Fruit fly (Drosophila melanogaster) whole organism, embryonic: Measurements from ENCODE around the gene hd.

Experiments used
- Atf3 ChIP-seq: fragments of 200-800 bp; sonication (Bioruptor generic); optimal IDR thresholded peaks from 3 replicates; lab custom pipeline; 2016; ENCODE audit warnings: missing biosample characterization, missing genetic modification characterization
- B-H1 ChIP-seq: fragments of 200-800 bp; sonication (Bioruptor generic); IDR thresholded peaks from 3 replicates; pipeline ENCODE4 v1.3.6; 2022; ENCODE audit warnings: missing biosample characterization, missing genetic modification characterization
- CG10366 ChIP-seq: fragments of 200-800 bp; sonication (Bioruptor generic); IDR thresholded peaks from 2 replicates; pipeline ENCODE4 v1.3.6; 2022; ENCODE audit warnings: missing biosample characterization, missing genetic modification characterization
- CG12299 ChIP-seq: fragments of 200-800 bp; sonication (Bioruptor generic); optimal IDR thresholded peaks from 2 replicates; lab custom pipeline; 2018; ENCODE audit warnings: missing biosample characterization, mild to moderate bottlenecking, missing genetic modification characterization
- CG12744 ChIP-seq: fragments of 200-800 bp; sonication (Bioruptor generic); optimal IDR thresholded peaks from 2 replicates; lab custom pipeline; 2016; ENCODE audit warnings: missing biosample characterization, missing genetic modification characterization
- CG13287 ChIP-seq: fragments of 200-800 bp; sonication (Bioruptor generic); IDR thresholded peaks from 2 replicates; pipeline ENCODE4 v1.3.6; 2022; ENCODE audit warnings: missing biosample characterization, missing genetic modification characterization; ENCODE audit not compliant: partially characterized antibody
- CG13296 ChIP-seq: fragments of 200-800 bp; sonication (Bioruptor generic); optimal IDR thresholded peaks from 3 replicates; lab custom pipeline; 2018; ENCODE audit warnings: missing biosample characterization, mild to moderate bottlenecking, missing genetic modification characterization
- CG13424 ChIP-seq: fragments of 200-800 bp; sonication (Bioruptor generic); optimal IDR thresholded peaks from 2 replicates; lab custom pipeline; 2019; ENCODE audit warnings: missing biosample characterization, mild to moderate bottlenecking, missing genetic modification characterization, moderate library complexity
- CG15011 ChIP-seq: fragments of 200-800 bp; sonication (Bioruptor generic); optimal IDR thresholded peaks from 3 replicates; lab custom pipeline; 2018; ENCODE audit warnings: missing biosample characterization, mild to moderate bottlenecking, missing genetic modification characterization
- CG1647 ChIP-seq: fragments of 200-800 bp; sonication (Bioruptor generic); optimal IDR thresholded peaks from 3 replicates; lab custom pipeline; 2016; ENCODE audit warnings: missing biosample characterization, missing genetic modification characterization
- CG16813 ChIP-seq: fragments of 200-800 bp; sonication (Bioruptor generic); IDR thresholded peaks from 3 replicates; pipeline ENCODE4 v1.3.6; 2022; ENCODE audit warnings: missing biosample characterization, missing genetic modification characterization; ENCODE audit not compliant: partially characterized antibody
- CG17568 ChIP-seq: fragments of 200-800 bp; sonication (Bioruptor generic); optimal IDR thresholded peaks from 2 replicates; lab custom pipeline; 2018; ENCODE audit warnings: missing biosample characterization, mild to moderate bottlenecking, missing genetic modification characterization, moderate library complexity
- CG17612 ChIP-seq: fragments of 200-800 bp; sonication (Bioruptor generic); IDR thresholded peaks from 2 replicates; pipeline ENCODE4 v1.3.6; 2022; ENCODE audit warnings: missing biosample characterization, missing genetic modification characterization
- CG2678 ChIP-seq: fragments of 200-800 bp; sonication (Bioruptor generic); optimal IDR thresholded peaks from 3 replicates; lab custom pipeline; 2019; ENCODE audit warnings: missing biosample characterization, mild to moderate bottlenecking, missing genetic modification characterization, moderate library complexity
- CG2712 ChIP-seq: fragments of 200-800 bp; optimal IDR thresholded peaks from 3 replicates; lab custom pipeline; 2019; ENCODE audit warnings: missing biosample characterization, mild to moderate bottlenecking, missing genetic modification characterization, moderate library complexity
- CG2889 ChIP-seq: fragments of 200-800 bp; sonication (Bioruptor generic); IDR thresholded peaks from 3 replicates; pipeline ENCODE4 v1.3.6; 2022; ENCODE audit warnings: missing biosample characterization, missing genetic modification characterization
- CG31224 ChIP-seq: fragments of 200-800 bp; sonication (Bioruptor generic); IDR thresholded peaks from 2 replicates; pipeline ENCODE4 v1.3.6; 2022; ENCODE audit warnings: missing biosample characterization, missing genetic modification characterization
- CG31365 ChIP-seq: fragments of 200-800 bp; sonication (Bioruptor generic); optimal IDR thresholded peaks from 2 replicates; lab custom pipeline; 2018; ENCODE audit warnings: missing biosample characterization, mild to moderate bottlenecking, missing genetic modification characterization
- CG3407 ChIP-seq: fragments of 200-800 bp; sonication (Bioruptor generic); optimal IDR thresholded peaks from 2 replicates; lab custom pipeline; 2018; ENCODE audit warnings: missing biosample characterization, mild to moderate bottlenecking, missing genetic modification characterization
- CG3726 ChIP-seq: fragments of 200-800 bp; sonication (Bioruptor generic); IDR thresholded peaks from 3 replicates; pipeline ENCODE4, ENCODE4 v1.3.6; 2022; ENCODE audit warnings: missing biosample characterization, missing genetic modification characterization
- CG3847 ChIP-seq: fragments of 200-800 bp; sonication (Bioruptor generic); IDR thresholded peaks from 2 replicates; pipeline ENCODE4 v1.3.6; 2022; ENCODE audit warnings: missing biosample characterization, missing genetic modification characterization
- CG3995 ChIP-seq: fragments of 200-800 bp; sonication (Bioruptor generic); optimal IDR thresholded peaks from 3 replicates; lab custom pipeline; 2016; ENCODE audit warnings: missing biosample characterization, missing genetic modification characterization
- CG7745 ChIP-seq: fragments of 200-800 bp; sonication (Bioruptor generic); optimal IDR thresholded peaks from 2 replicates; lab custom pipeline; 2018; ENCODE audit warnings: missing biosample characterization, mild to moderate bottlenecking, missing genetic modification characterization, moderate library complexity
- CG9609 ChIP-seq: fragments of 200-800 bp; sonication (Bioruptor generic); optimal IDR thresholded peaks from 3 replicates; lab custom pipeline; 2016; ENCODE audit warnings: missing biosample characterization, missing genetic modification characterization
- Doc2 ChIP-seq: fragments of 200-800 bp; sonication (Bioruptor generic); IDR thresholded peaks from 2 replicates; pipeline ENCODE4 v1.3.6; 2022; ENCODE audit warnings: missing biosample characterization, missing genetic modification characterization
- E2f2 ChIP-seq: fragments of 200-800 bp; sonication (Bioruptor generic); IDR thresholded peaks from 2 replicates; pipeline ENCODE4 v1.3.6; 2022; ENCODE audit warnings: missing biosample characterization, missing genetic modification characterization
- Fer1 ChIP-seq: fragments of 200-800 bp; sonication (Bioruptor generic); optimal IDR thresholded peaks from 2 replicates; lab custom pipeline; 2017; ENCODE audit warnings: missing biosample characterization, mild to moderate bottlenecking, missing genetic modification characterization
- H15 ChIP-seq: fragments of 200-800 bp; sonication (Bioruptor generic); IDR thresholded peaks from 3 replicates; pipeline ENCODE4 v1.3.6; 2022; ENCODE audit warnings: missing biosample characterization, missing genetic modification characterization
- Lim3 ChIP-seq: fragments of 200-800 bp; sonication (Bioruptor generic); IDR thresholded peaks from 2 replicates; pipeline ENCODE4 v1.3.6; 2022; ENCODE audit warnings: missing biosample characterization, missing genetic modification characterization
- MESR4 ChIP-seq: fragments of 200-800 bp; sonication (Bioruptor generic); optimal IDR thresholded peaks from 2 replicates; lab custom pipeline; 2018; ENCODE audit warnings: missing biosample characterization, mild to moderate bottlenecking, missing genetic modification characterization, moderate library complexity
- Mrtf ChIP-seq: fragments of 200-800 bp; sonication (Bioruptor generic); IDR thresholded peaks from 3 replicates; pipeline ENCODE4 v1.3.6; 2022; ENCODE audit warnings: missing biosample characterization, missing genetic modification characterization
- NC2β ChIP-seq: fragments of 200-800 bp; sonication (Bioruptor generic); optimal IDR thresholded peaks from 2 replicates; lab custom pipeline; 2016; ENCODE audit warnings: missing biosample characterization, missing genetic modification characterization
- Nf-YC ChIP-seq: fragments of 200-800 bp; optimal IDR thresholded peaks from 3 replicates; lab custom pipeline; 2019; ENCODE audit warnings: missing biosample characterization, mild to moderate bottlenecking, missing genetic modification characterization, moderate library complexity
- Optix ChIP-seq: fragments of 200-800 bp; sonication (Bioruptor generic); IDR thresholded peaks from 3 replicates; pipeline ENCODE4 v1.3.6; 2022; ENCODE audit warnings: missing biosample characterization, missing genetic modification characterization
- chif ChIP-seq, 2 experiments: fragments of 200-800 bp; sonication (Bioruptor generic); optimal IDR thresholded peaks; 3 replicates each; lab custom pipeline; 2016; ENCODE audit warnings: missing biosample characterization in 2 of 2, missing genetic modification characterization in 2 of 2
- dati ChIP-seq: fragments of 200-800 bp; sonication (Bioruptor generic); IDR thresholded peaks from 2 replicates; pipeline ENCODE4 v1.3.6; 2022; ENCODE audit warnings: missing biosample characterization, missing genetic modification characterization
- emc ChIP-seq: fragments of 200-800 bp; sonication (Bioruptor generic); optimal IDR thresholded peaks from 2 replicates; lab custom pipeline; 2016; ENCODE audit warnings: missing biosample characterization, missing genetic modification characterization
- esg ChIP-seq: fragments of 200-800 bp; sonication (Bioruptor generic); conservative IDR thresholded peaks from 2 replicates; pipeline ENCODE4 v1.3.6; 2022; ENCODE audit warnings: missing biosample characterization, missing genetic modification characterization
- gcm2 ChIP-seq: fragments of 200-800 bp; sonication (Bioruptor generic); optimal IDR thresholded peaks from 2 replicates; lab custom pipeline; 2016; ENCODE audit warnings: missing biosample characterization, missing genetic modification characterization
- ham ChIP-seq: fragments of 200-800 bp; sonication (Bioruptor generic); IDR thresholded peaks from 2 replicates; pipeline ENCODE4 v1.3.6; 2022; ENCODE audit warnings: missing biosample characterization, missing genetic modification characterization
- ken ChIP-seq: fragments of 200-800 bp; sonication (Bioruptor generic); IDR thresholded peaks from 3 replicates; pipeline ENCODE4 v1.3.6; 2022; ENCODE audit warnings: missing biosample characterization, missing genetic modification characterization
- knrl ChIP-seq: fragments of 200-800 bp; sonication (Bioruptor generic); IDR thresholded peaks from 3 replicates; pipeline ENCODE4 v1.3.6; 2022; ENCODE audit warnings: missing biosample characterization, missing genetic modification characterization; ENCODE audit not compliant: partially characterized antibody
- ranshi ChIP-seq: fragments of 200-800 bp; sonication (Bioruptor generic); IDR thresholded peaks from 2 replicates; pipeline ENCODE4 v1.3.6; 2022; ENCODE audit warnings: missing biosample characterization, missing genetic modification characterization
- sens ChIP-seq: fragments of 200-800 bp; sonication (Bioruptor generic); peaks from one replicate; lab custom pipeline; 2016; ENCODE audit warnings: missing biosample characterization, missing genetic modification characterization
- seq ChIP-seq: fragments of 200-800 bp; sonication (Bioruptor generic); IDR thresholded peaks from 2 replicates; pipeline ENCODE4 v1.3.6; 2022; ENCODE audit warnings: missing biosample characterization, missing genetic modification characterization
- so ChIP-seq: fragments of 200-800 bp; sonication (Bioruptor generic); IDR thresholded peaks from 3 replicates; pipeline ENCODE4 v1.3.6; 2022; ENCODE audit warnings: missing biosample characterization, missing genetic modification characterization
- tna ChIP-seq: fragments of 200-800 bp; sonication (Bioruptor generic); IDR thresholded peaks from 2 replicates; pipeline ENCODE4 v1.3.6; 2022; ENCODE audit warnings: missing biosample characterization, missing genetic modification characterization; ENCODE audit not compliant: partially characterized antibody
- twi ChIP-seq: fragments of 200-800 bp; optimal IDR thresholded peaks from 2 replicates; lab custom pipeline; 2019; ENCODE audit warnings: missing biosample characterization, mild to moderate bottlenecking, missing genetic modification characterization, moderate library complexity
- usp ChIP-seq: fragments of >200 bp; optimal IDR thresholded peaks from 2 replicates; lab custom pipeline; 2017; ENCODE audit warnings: missing biosample characterization, missing genetic modification characterization
- wor ChIP-seq: fragments of 200-800 bp; sonication (Bioruptor generic); IDR thresholded peaks from 2 replicates; pipeline ENCODE4 v1.3.6; 2022; ENCODE audit warnings: missing biosample characterization, missing genetic modification characterization

hd gene

DNA sequence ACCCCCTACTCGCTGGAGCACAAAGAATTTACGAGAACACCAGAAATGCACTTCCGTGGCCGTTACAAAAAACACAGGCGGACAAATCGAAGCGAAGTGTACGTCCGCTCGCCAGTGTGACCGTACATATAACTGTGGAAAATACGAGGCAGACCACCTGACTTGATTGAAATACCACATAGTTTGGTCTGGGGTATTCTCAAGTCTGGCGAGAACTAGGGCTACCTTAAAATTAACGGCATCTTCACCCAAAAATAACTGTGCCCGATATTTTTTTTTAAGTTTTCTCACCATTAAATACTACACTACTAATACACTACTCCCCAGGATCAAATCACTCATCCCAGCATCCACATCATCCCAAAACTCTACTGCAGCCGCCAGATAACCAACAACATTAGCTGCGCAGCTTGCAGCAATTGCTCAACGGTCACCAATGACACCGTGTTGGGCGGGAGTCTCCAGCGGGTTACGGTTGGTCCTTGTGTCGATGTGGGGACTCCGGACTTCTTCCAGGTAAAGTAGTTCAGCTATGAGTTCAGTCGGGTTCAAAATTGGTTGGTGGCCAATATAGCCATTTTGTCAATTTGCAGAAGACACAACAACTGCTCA, 6.5 kb downstream of the hd start, which contains the start of gene Cerk (continued):
- no peak for TF ChIP-seq CG31365 (tag; lab: Kevin White, UChicago)
- no peak for TF ChIP-seq Doc2 (GFP tag; lab: Robert Waterston, UW)
- TF ChIP-seq CG2889 (GFP tag; lab: Robert Waterston, UW): no peak
- TF ChIP-seq CG15011: no peak
- no peak for TF ChIP-seq esg (GFP tag; lab: Robert Waterston, UW)
- TF ChIP-seq CG3726 (GFP tag; lab: Robert Waterston, UW): no peak
- TF ChIP-seq seq: no peak
- TF ChIP-seq CG2678: no peak
- TF ChIP-seq gcm2: no peak
- no peak; the same call in 2 of the 3 replicates for TF ChIP-seq B-H1 (GFP tag; lab: Robert Waterston, UW)
- no peak for TF ChIP-seq twi
- TF ChIP-seq wor (GFP tag; lab: Robert Waterston, UW): no peak
- peak; percentile 33 for TF ChIP-seq Nf-YC (tag; lab: Kevin White, UChicago)
- peak; percentile 49; the same call in 1 of the 3 replicates for TF ChIP-seq CG16813
- TF ChIP-seq E2f2 (GFP tag; lab: Robert Waterston, UW): peak; percentile 57
- TF ChIP-seq CG17612: no peak
- TF ChIP-seq sens (GFP tag; lab: Kevin White, UChicago): peak; percentile 88
- TF ChIP-seq Fer1 (GFP tag; lab: Kevin White, UChicago): peak; percentile 7
- TF ChIP-seq CG13287 (GFP tag; lab: Robert Waterston, UW): peak; percentile 76
- TF ChIP-seq Lim3 (GFP tag; lab: Robert Waterston, UW): no peak
- TF ChIP-seq CG3847: peak; percentile 51
- no peak for TF ChIP-seq CG12744 (GFP tag; lab: Kevin White, UChicago)
- TF ChIP-seq CG13424 (tag; lab: Kevin White, UChicago): peak; percentile 34
- peak in 1 of 2 experiments; percentile 30 for TF ChIP-seq chif (GFP tag; optimal IDR thresholded peaks at IDR 0.05; lab: Kevin White, UChicago)
- 0 out of 2 replicates have a peak, but pooled peaks have one; percentile 10 for TF ChIP-seq ranshi (GFP tag; lab: Robert Waterston, UW)
- TF ChIP-seq CG17568 (GFP tag; lab: Kevin White, UChicago): no peak
- TF ChIP-seq tna (GFP tag; lab: Robert Waterston, UW): peak; percentile 17; the same call in 1 of the 2 replicates
- no peak for TF ChIP-seq emc (GFP tag; lab: Kevin White, UChicago)
- peak; percentile 13; the same call in 1 of the 3 replicates for TF ChIP-seq ken (GFP tag; lab: Robert Waterston, UW)
- TF ChIP-seq CG3995 (GFP tag; lab: Kevin White, UChicago): peak; percentile 93
- no peak for TF ChIP-seq CG1647
- TF ChIP-seq H15: 0 out of 3 replicates have a peak, but pooled peaks have one; percentile 8
- no peak for TF ChIP-seq usp
- 0 out of 3 replicates have a peak, but pooled peaks have one; percentile 21 for TF ChIP-seq Mrtf
- peak; percentile 32 for TF ChIP-seq CG9609 (GFP tag; lab: Kevin White, UChicago)
- TF ChIP-seq NC2β (GFP tag; lab: Kevin White, UChicago): peak; percentile 57
- TF ChIP-seq MESR4 (GFP tag; lab: Kevin White, UChicago): peak; percentile 61
- TF ChIP-seq CG13296 (GFP tag; lab: Kevin White, UChicago): peak; percentile 2
- 0 out of 3 replicates have a peak, but pooled peaks have one; percentile 37 for TF ChIP-seq Optix (GFP tag; lab: Robert Waterston, UW)
- TF ChIP-seq ham (GFP tag; lab: Robert Waterston, UW): no peak
- TF ChIP-seq dati (GFP tag; lab: Robert Waterston, UW): no peak
- no peak for TF ChIP-seq CG7745
- TF ChIP-seq Atf3 (GFP tag; lab: Kevin White, UChicago): no peak
- no peak for TF ChIP-seq CG31224 (GFP tag; lab: Robert Waterston, UW)
- TF ChIP-seq CG2712 (tag; lab: Kevin White, UChicago): peak; percentile 42
- no peak; the same call in 2 of the 3 replicates for TF ChIP-seq so (GFP tag; lab: Robert Waterston, UW)
- TF ChIP-seq CG12299 (tag; lab: Kevin White, UChicago): no peak
- TF ChIP-seq knrl (GFP tag; lab: Robert Waterston, UW): peak; percentile 65; the same call in 2 of the 3 replicates
- TF ChIP-seq CG10366 (GFP tag; lab: Robert Waterston, UW): peak; percentile 34; the same call in 1 of the 2 replicates
- no peak for TF ChIP-seq CG3407 (GFP tag; lab: Kevin White, UChicago)
